Fruit fly (Drosophila melanogaster) whole organism, pupa: Measurements from ENCODE around the gene Fancl.

Experiments used
- CG12605 ChIP-seq: fragments of 200-800 bp; sonication (Bioruptor generic); IDR thresholded peaks from 2 replicates; pipeline ENCODE4 v1.3.6; 2022; ENCODE audit warnings: missing biosample characterization, missing genetic modification characterization
- CG13204 ChIP-seq: fragments of 200-800 bp; sonication (Bioruptor generic); optimal IDR thresholded peaks from 2 replicates; lab custom pipeline; 2018; ENCODE audit warnings: missing biosample characterization, mild to moderate bottlenecking, missing genetic modification characterization, moderate library complexity
- CG17806 ChIP-seq: fragments of 200-800 bp; sonication (Bioruptor generic); optimal IDR thresholded peaks from 2 replicates; lab custom pipeline; 2018; ENCODE audit warnings: missing biosample characterization, mild to moderate bottlenecking, missing genetic modification characterization, moderate library complexity
- CG32121 ChIP-seq: fragments of 200-800 bp; sonication (Bioruptor generic); IDR thresholded peaks from 2 replicates; pipeline ENCODE4 v1.3.6; 2022; ENCODE audit warnings: missing biosample characterization, missing genetic modification characterization
- CG4496 ChIP-seq: fragments of 200-800 bp; sonication (Bioruptor generic); IDR thresholded peaks from 3 replicates; pipeline ENCODE4 v1.3.6; 2022; ENCODE audit warnings: missing biosample characterization, missing genetic modification characterization
- CG8159 ChIP-seq: fragments of 200-800 bp; sonication (Bioruptor generic); optimal IDR thresholded peaks from 3 replicates; lab custom pipeline; 2018; ENCODE audit warnings: missing biosample characterization, mild to moderate bottlenecking, missing genetic modification characterization, moderate library complexity
- D1 ChIP-seq: fragments of 200-800 bp; sonication (Bioruptor generic); optimal IDR thresholded peaks from 2 replicates; lab custom pipeline; 2018; ENCODE audit warnings: missing biosample characterization, mild to moderate bottlenecking, missing genetic modification characterization, moderate library complexity
- EcR ChIP-seq: fragments of 200-800 bp; sonication (Bioruptor generic); optimal IDR thresholded peaks from 3 replicates; lab custom pipeline; 2019; ENCODE audit warnings: missing biosample characterization, missing genetic modification characterization, mild to moderate bottlenecking, moderate library complexity, missing genetic modification reagents
- Ets98B ChIP-seq: fragments of 200-800 bp; sonication (Bioruptor generic); IDR thresholded peaks from 2 replicates; pipeline ENCODE4 v1.3.6; 2022; ENCODE audit warnings: missing biosample characterization, missing genetic modification characterization
- Pif1B ChIP-seq: fragments of 200-800 bp; sonication (Bioruptor generic); optimal IDR thresholded peaks from 3 replicates; lab custom pipeline; 2016; ENCODE audit warnings: missing biosample characterization, missing genetic modification characterization

- 0 out of 2 replicates have a peak, but pooled peaks have one; percentile 8 for TF ChIP-seq CG12605 (GFP tag; lab: Robert Waterston, UW)
- TF ChIP-seq Pif1B: no peak
- TF ChIP-seq EcR (GFP tag; lab: Kevin White, UChicago): peak; percentile 55
- no peak for TF ChIP-seq D1 (tag; lab: Kevin White, UChicago)
- 0 out of 2 replicates have a peak, but pooled peaks have one; percentile 11 for TF ChIP-seq CG32121
- no peak for TF ChIP-seq CG8159 (tag; lab: Kevin White, UChicago)
- TF ChIP-seq CG17806 (tag; lab: Kevin White, UChicago): no peak
- TF ChIP-seq Ets98B (GFP tag; lab: Robert Waterston, UW): no peak
- no peak for TF ChIP-seq CG4496 (GFP tag; lab: Robert Waterston, UW)
- no peak for TF ChIP-seq CG13204 (GFP tag; lab: Kevin White, UChicago)
Observed at dm6 chr3R:10097531-10098295, 45.0 kb upstream of the Fancl start.
